Worm (Caenorhabditis elegans) whole organism, L1 larva: ENCODE measurements around the gene clec-29.

Experiments used
- C16A3.4 ChIP-seq: fragments of 150-350 bp; optimal IDR thresholded peaks from 2 replicates; lab custom pipeline; 2014; ENCODE audit warnings: missing biosample characterization, missing genetic modification characterization
- C34B4.2 ChIP-seq: sonication (generic microtip); optimal IDR thresholded peaks from 2 replicates; lab custom pipeline; 2017; ENCODE audit warnings: mild to moderate bottlenecking, missing genetic modification characterization, missing compliant biosample characterization
- alr-1 ChIP-seq: fragments of 200-800 bp; sonication (Bioruptor generic); optimal IDR thresholded peaks from 2 replicates; lab custom pipeline; 2018; ENCODE audit warnings: borderline replicate concordance, mild to moderate bottlenecking, missing genetic modification characterization, missing compliant biosample characterization
- aly-2 ChIP-seq: fragments of 150-350 bp; optimal IDR thresholded peaks from 2 replicates; lab custom pipeline; 2014; ENCODE audit warnings: missing biosample characterization, missing genetic modification characterization
- ama-1 ChIP-seq: fragments of 150-350 bp; optimal IDR thresholded peaks from 2 replicates; lab custom pipeline; 2014
- blmp-1 ChIP-seq: fragments of 150-350 bp; optimal IDR thresholded peaks from 2 replicates; lab custom pipeline; 2014; ENCODE audit warnings: missing biosample characterization, missing genetic modification characterization
- ceh-63 ChIP-seq: fragments of 200-800 bp; sonication (Bioruptor generic); optimal IDR thresholded peaks from 2 replicates; lab custom pipeline; 2018; ENCODE audit warnings: mild to moderate bottlenecking, missing genetic modification characterization, missing compliant biosample characterization
- ceh-8 ChIP-seq: fragments of 200-800 bp; sonication (Bioruptor generic); optimal IDR thresholded peaks from 2 replicates; lab custom pipeline; 2018; ENCODE audit warnings: mild to moderate bottlenecking, missing genetic modification characterization, moderate library complexity, missing compliant biosample characterization
- ceh-82 ChIP-seq, 3 experiments: fragments of 150-350 bp in 1 of 3; sonication (generic microtip) in 2 of 3; optimal IDR thresholded peaks; 2 replicates each; lab custom pipeline; 2014 to 2017; ENCODE audit warnings: missing biosample characterization in 3 of 3, missing genetic modification characterization in 3 of 3
- ceh-90 ChIP-seq: sonication (generic microtip); optimal IDR thresholded peaks from 2 replicates; lab custom pipeline; 2016; ENCODE audit warnings: missing genetic modification characterization, missing compliant biosample characterization
- dsc-1 ChIP-seq: sonication (generic microtip); optimal IDR thresholded peaks from 2 replicates; lab custom pipeline; 2016; ENCODE audit warnings: mild to moderate bottlenecking, missing genetic modification characterization, missing compliant biosample characterization
- egl-27 ChIP-seq, 2 experiments: fragments of 150-350 bp in 1 of 2; sonication (generic microtip); optimal IDR thresholded peaks; 3 replicates each; lab custom pipeline; 2017 to 2018; ENCODE audit warnings: missing biosample characterization in 2 of 2, missing genetic modification characterization in 2 of 2, missing genetic modification reagents in 2 of 2
- elt-2 ChIP-seq: sonication (generic microtip); optimal IDR thresholded peaks from 2 replicates; lab custom pipeline; 2016; ENCODE audit warnings: missing genetic modification characterization, mild to moderate bottlenecking, inconsistent platforms, missing compliant biosample characterization, missing genetic modification reagents
- elt-3 ChIP-seq, 6 experiments: fragments of 150-350 bp in 1 of 6; sonication (generic microtip); optimal IDR thresholded peaks; 2 replicates each; lab custom pipeline; 2017 to 2018; ENCODE audit warnings: missing biosample characterization in 6 of 6, missing genetic modification characterization in 6 of 6, inconsistent platforms in 1 of 6
- ets-5 ChIP-seq: fragments of 200-800 bp; sonication (Bioruptor generic); IDR thresholded peaks from 2 replicates; pipeline ENCODE4 v1.3.6; 2022; ENCODE audit warnings: missing genetic modification characterization, missing compliant biosample characterization
- fkh-10 ChIP-seq: sonication (generic microtip); optimal IDR thresholded peaks from 2 replicates; lab custom pipeline; 2017; ENCODE audit warnings: missing biosample characterization, missing genetic modification reagents, missing genetic modification characterization
- fkh-4 ChIP-seq: sonication (generic microtip); optimal IDR thresholded peaks from 2 replicates; lab custom pipeline; 2016; ENCODE audit warnings: missing compliant biosample characterization, missing genetic modification characterization, borderline replicate concordance
- grh-1 ChIP-seq: fragments of 200-800 bp; sonication (Bioruptor generic); IDR thresholded peaks from 2 replicates; pipeline ENCODE4 v1.3.6; 2022; ENCODE audit warnings: missing genetic modification reagents, missing genetic modification characterization, missing compliant biosample characterization
- hlh-17 ChIP-seq: fragments of 200-800 bp; sonication (Bioruptor generic); optimal IDR thresholded peaks from 2 replicates; lab custom pipeline; 2018; ENCODE audit warnings: missing genetic modification characterization, mild to moderate bottlenecking, missing compliant biosample characterization, moderate library complexity, borderline replicate concordance
- hlh-4 ChIP-seq: sonication (generic microtip); optimal IDR thresholded peaks from 2 replicates; lab custom pipeline; 2016; ENCODE audit warnings: mild to moderate bottlenecking, missing genetic modification characterization, missing compliant biosample characterization
- irx-1 ChIP-seq: sonication (generic microtip); optimal IDR thresholded peaks from 2 replicates; lab custom pipeline; 2016; ENCODE audit warnings: missing genetic modification characterization, missing compliant biosample characterization
- lin-13 ChIP-seq: fragments of 150-350 bp; optimal IDR thresholded peaks from 2 replicates; lab custom pipeline; 2014; ENCODE audit warnings: missing biosample characterization, missing genetic modification reagents, missing genetic modification characterization
- lin-35 ChIP-seq, 2 experiments: fragments of 150-350 bp; optimal IDR thresholded peaks; 2 replicates each; lab custom pipeline; 2014; ENCODE audit warnings: missing biosample characterization in 2 of 2, missing genetic modification characterization in 2 of 2, missing genetic modification reagents in 2 of 2
- lin-39 ChIP-seq: fragments of 150-350 bp; optimal IDR thresholded peaks from 2 replicates; lab custom pipeline; 2014; ENCODE audit warnings: missing biosample characterization, missing genetic modification reagents, missing genetic modification characterization
- lir-3 ChIP-seq: sonication (generic microtip); optimal IDR thresholded peaks from 2 replicates; lab custom pipeline; 2016; ENCODE audit warnings: mild to moderate bottlenecking, missing genetic modification characterization, moderate library complexity, missing compliant biosample characterization; ENCODE audit not compliant: poor library complexity
- mab-9 ChIP-seq: fragments of 200-800 bp; sonication (Bioruptor generic); IDR thresholded peaks from 2 replicates; pipeline ENCODE4 v1.3.6; 2022; ENCODE audit warnings: missing genetic modification reagents, missing genetic modification characterization, missing compliant biosample characterization
- mef-2 ChIP-seq: fragments of 150-350 bp; optimal IDR thresholded peaks from 2 replicates; lab custom pipeline; 2014; ENCODE audit warnings: missing biosample characterization, missing genetic modification characterization
- mep-1 ChIP-seq: fragments of 150-350 bp; optimal IDR thresholded peaks from 2 replicates; lab custom pipeline; 2014; ENCODE audit warnings: missing biosample characterization, missing genetic modification characterization
- nhr-11 ChIP-seq: fragments of 150-350 bp; optimal IDR thresholded peaks from 2 replicates; lab custom pipeline; 2014; ENCODE audit warnings: missing biosample characterization, missing genetic modification characterization
- nhr-12 ChIP-seq: sonication (generic microtip); optimal IDR thresholded peaks from 2 replicates; lab custom pipeline; 2017; ENCODE audit warnings: missing biosample characterization, missing genetic modification characterization
- nhr-19 ChIP-seq: fragments of 200-800 bp; sonication (Bioruptor generic); conservative IDR thresholded peaks from 2 replicates; pipeline ENCODE4 v1.3.6; 2022; ENCODE audit warnings: missing genetic modification characterization, missing compliant biosample characterization
- nhr-20 ChIP-seq: sonication (generic microtip); optimal IDR thresholded peaks from 2 replicates; lab custom pipeline; 2016; ENCODE audit warnings: mild to moderate bottlenecking, missing genetic modification characterization, missing compliant biosample characterization
- nhr-28 ChIP-seq: fragments of 150-350 bp; optimal IDR thresholded peaks from 2 replicates; lab custom pipeline; 2014; ENCODE audit warnings: missing biosample characterization, missing genetic modification characterization
- nhr-47 ChIP-seq: sonication (generic microtip); optimal IDR thresholded peaks from 2 replicates; lab custom pipeline; 2016; ENCODE audit warnings: mild to moderate bottlenecking, missing genetic modification characterization, moderate library complexity, missing compliant biosample characterization
- nhr-76 ChIP-seq: sonication (generic microtip); optimal IDR thresholded peaks from 2 replicates; lab custom pipeline; 2017; ENCODE audit warnings: missing biosample characterization, missing genetic modification characterization
- nhr-77 ChIP-seq: fragments of 150-350 bp; optimal IDR thresholded peaks from 2 replicates; lab custom pipeline; 2014; ENCODE audit warnings: missing biosample characterization, missing genetic modification characterization
- pag-3 ChIP-seq: sonication (generic microtip); optimal IDR thresholded peaks from 2 replicates; lab custom pipeline; 2017; ENCODE audit warnings: missing genetic modification characterization, mild to moderate bottlenecking, missing compliant biosample characterization, antibody characterized with exemption, borderline replicate concordance; ENCODE audit not compliant: insufficient read depth
- rnt-1 ChIP-seq: sonication (generic microtip); optimal IDR thresholded peaks from 2 replicates; lab custom pipeline; 2016; ENCODE audit warnings: mild to moderate bottlenecking, missing genetic modification characterization, moderate library complexity, missing compliant biosample characterization
- snpc-4 ChIP-seq: fragments of 150-350 bp; optimal IDR thresholded peaks from 2 replicates; lab custom pipeline; 2014; ENCODE audit warnings: missing biosample characterization, missing genetic modification characterization
- sox-4 ChIP-seq: sonication (generic microtip); optimal IDR thresholded peaks from 2 replicates; lab custom pipeline; 2016; ENCODE audit warnings: missing genetic modification characterization, missing compliant biosample characterization
- swsn-7 ChIP-seq: sonication (generic microtip); optimal IDR thresholded peaks from 2 replicates; lab custom pipeline; 2016; ENCODE audit warnings: missing genetic modification characterization, missing compliant biosample characterization
- tlp-1 ChIP-seq: fragments of 150-350 bp; optimal IDR thresholded peaks from 2 replicates; lab custom pipeline; 2014; ENCODE audit warnings: missing biosample characterization, missing genetic modification characterization
- unc-30 ChIP-seq: sonication (generic microtip); optimal IDR thresholded peaks from 2 replicates; lab custom pipeline; 2017; ENCODE audit warnings: missing biosample characterization, missing genetic modification characterization
- unc-62 ChIP-seq: fragments of 150-350 bp; optimal IDR thresholded peaks from 2 replicates; lab custom pipeline; 2014; ENCODE audit warnings: missing biosample characterization, missing genetic modification reagents, missing genetic modification characterization
- unc-98 ChIP-seq: fragments of 200-800 bp; sonication (Bioruptor generic); IDR thresholded peaks from 2 replicates; pipeline ENCODE4 v1.3.6; 2022; ENCODE audit warnings: missing genetic modification characterization, missing compliant biosample characterization
- vab-15 ChIP-seq: sonication (generic microtip); optimal IDR thresholded peaks from 2 replicates; lab custom pipeline; 2017; ENCODE audit warnings: missing genotype, mild to moderate bottlenecking, missing genetic modification characterization, missing compliant biosample characterization
- zip-4 ChIP-seq: fragments of 200-800 bp; sonication (Bioruptor generic); optimal IDR thresholded peaks from 2 replicates; lab custom pipeline; 2018; ENCODE audit warnings: mild to moderate bottlenecking, missing genetic modification characterization, moderate library complexity, missing compliant biosample characterization

clec-29 gene

ce11 chrV:16778540-16779280, 39.7 kb upstream of the clec-29 start (continued):
- TF ChIP-seq lin-13 (GFP tag; lab: Kevin White, UChicago) (no peak), hlh-4 (tag; lab: Kevin White, UChicago) (no peak), ceh-82 (tag; optimal IDR thresholded peaks at IDR 0.05; lab: Kevin White, UChicago) (no peak), unc-98 (no peak), nhr-12 (no peak), sox-4 (tag; lab: Kevin White, UChicago) (no peak), mab-9 (GFP tag; lab: Robert Waterston, UW) (no peak), ceh-63 (no peak), nhr-11 (no peak), mep-1 (no peak), nhr-77 (tag; lab: Kevin White, UChicago) (no peak), egl-27 (tag; optimal IDR thresholded peaks at IDR 0.05; lab: Kevin White, UChicago) (no peak), ceh-8 (GFP tag; lab: Kevin White, UChicago) (no peak), unc-30 (no peak), aly-2 (tag; lab: Kevin White, UChicago) (no peak), lin-39 (tag; lab: Kevin White, UChicago) (no peak), alr-1 (tag; lab: Kevin White, UChicago) (no peak), rnt-1 (tag; lab: Kevin White, UChicago) (no peak), zip-4 (no peak), lir-3 (no peak), C34B4.2 (no peak), swsn-7 (tag; lab: Kevin White, UChicago) (no peak), blmp-1 (tag; lab: Kevin White, UChicago) (peak; percentile 53), nhr-47 (tag; lab: Kevin White, UChicago) (no peak), irx-1 (tag; lab: Kevin White, UChicago) (no peak), tlp-1 (no peak), nhr-19 (GFP tag; lab: Robert Waterston, UW) (peak; percentile 45; the same call in 1 of the 2 replicates), hlh-17 (GFP tag; lab: Kevin White, UChicago) (no peak), elt-2 (tag; lab: Kevin White, UChicago) (no peak), nhr-20 (peak; percentile 77), C16A3.4 (tag; lab: Kevin White, UChicago) (no peak), fkh-10 (GFP tag; lab: Kevin White, UChicago) (no peak), unc-62 (GFP tag; lab: Kevin White, UChicago) (no peak), grh-1 (GFP tag; lab: Robert Waterston, UW) (no peak; the same call in 1 of the 2 replicates), ama-1 (lab: Kevin White, UChicago) (no peak), mef-2 (tag; lab: Kevin White, UChicago) (no peak), pag-3 (tag; lab: Kevin White, UChicago) (no peak), dsc-1 (tag; lab: Kevin White, UChicago) (no peak), fkh-4 (tag; lab: Kevin White, UChicago) (no peak), ets-5 (GFP tag; lab: Robert Waterston, UW) (no peak), ceh-90 (tag; lab: Kevin White, UChicago) (no peak), vab-15 (no peak), nhr-28 (tag; lab: Kevin White, UChicago) (no peak), lin-35 (GFP tag; optimal IDR thresholded peaks at IDR 0.05; lab: Kevin White, UChicago) (no peak), elt-3 (tag; optimal IDR thresholded peaks at IDR 0.05; lab: Kevin White, UChicago) (peak in 5 of 6 experiments; percentile 11 to 70 (median 59)), snpc-4 (tag; lab: Kevin White, UChicago) (no peak), nhr-76 (tag; lab: Kevin White, UChicago) (no peak)
